Fruit fly (Drosophila melanogaster): ENCODE measurements around the gene Nha1.

Gene Nha1

dm6 chr2L:6874526-6875198 lies 4.5 kb upstream of the Nha1 start, which contains the start of gene Nlg2 (continued):
- TF ChIP-seq CG6813 (GFP tag; optimal IDR thresholded peaks at IDR 0.05) (peak; percentile 35), vfl (GFP tag; optimal IDR thresholded peaks at IDR 0.05) (no peak), CG12236 (GFP tag; optimal IDR thresholded peaks at IDR 0.05) (no peak), CG1024 (GFP tag; IDR thresholded peaks at IDR 0.05) (no peak), CG1233 (GFP tag; optimal IDR thresholded peaks at IDR 0.05) (peak; percentile 59), CG6683 (GFP tag; optimal IDR thresholded peaks at IDR 0.05) (peak; percentile 36), CG17359 (tag; optimal IDR thresholded peaks at IDR 0.05) (peak; percentile 54), CG10959 (GFP tag; IDR thresholded peaks at IDR 0.05) (no peak), CG5180 (GFP tag; optimal IDR thresholded peaks at IDR 0.05) (peak; percentile 57), Fer2 (tag; optimal IDR thresholded peaks at IDR 0.05) (peak; percentile 23), zf30C (GFP tag; optimal IDR thresholded peaks at IDR 0.05) (peak; percentile 34), Hr51 (GFP tag; optimal IDR thresholded peaks at IDR 0.05) (peak in 1 of 2 experiments; percentile 78), Dek (tag; optimal IDR thresholded peaks at IDR 0.05) (peak; percentile 48), CG18599 (GFP tag; optimal IDR thresholded peaks at IDR 0.05) (peak; percentile 80), CG12659 (GFP tag; optimal IDR thresholded peaks at IDR 0.05) (peak; percentile 73), nmo (GFP tag; optimal IDR thresholded peaks at IDR 0.05) (peak; percentile 73), Hr3 (GFP tag; optimal IDR thresholded peaks at IDR 0.05) (peak; percentile 47), run (tag; optimal IDR thresholded peaks at IDR 0.05) (peak; percentile 16), Sox102F (GFP tag; optimal IDR thresholded peaks at IDR 0.05) (peak; percentile 70), CG7839 (tag; optimal IDR thresholded peaks at IDR 0.05) (peak; percentile 78), CG4707 (GFP tag; optimal IDR thresholded peaks at IDR 0.05) (no peak), CG13424 (tag; optimal IDR thresholded peaks at IDR 0.05) (peak; percentile 76), row (GFP tag; IDR thresholded peaks at IDR 0.05) (peak; percentile 66), HLH54F (GFP tag; optimal IDR thresholded peaks at IDR 0.05) (no peak), sc (optimal IDR thresholded peaks at IDR 0.05) (no peak), sc (GFP tag; optimal IDR thresholded peaks at IDR 0.05) (peak; percentile 35), CG15269 (tag; optimal IDR thresholded peaks at IDR 0.05) (peak; percentile 73), CG18764 (GFP tag; optimal IDR thresholded peaks at IDR 0.05) (peak; percentile 32), dysf (GFP tag; IDR thresholded peaks at IDR 0.05) (peak; percentile 58; the same call in 2 of the 3 replicates), CG12299 (tag; optimal IDR thresholded peaks at IDR 0.05) (peak; percentile 13), CG11398 (GFP tag; optimal IDR thresholded peaks at IDR 0.05) (no peak), CG3726 (GFP tag; IDR thresholded peaks at IDR 0.05) (no peak), org-1 (GFP tag; optimal IDR thresholded peaks at IDR 0.05) (peak; percentile 48), nau (GFP tag; optimal IDR thresholded peaks at IDR 0.05) (peak; percentile 26), Hmr (GFP tag; optimal IDR thresholded peaks at IDR 0.05) (peak; percentile 81), inv (GFP tag; IDR thresholded peaks at IDR 0.05; ENCODE audit: partially characterized antibody) (no peak), Fer3 (tag; optimal IDR thresholded peaks at IDR 0.05) (peak; percentile 8), Deaf1 (tag; optimal IDR thresholded peaks at IDR 0.05) (peak; percentile 27), salm (tag; optimal IDR thresholded peaks at IDR 0.05) (peak; percentile 9), pzg (GFP tag; optimal IDR thresholded peaks at IDR 0.05) (no peak), CG10274 (GFP tag; optimal IDR thresholded peaks at IDR 0.05) (no peak), Abd-B (GFP tag; optimal IDR thresholded peaks at IDR 0.05) (peak; percentile 59), CG4328 (GFP tag; optimal IDR thresholded peaks at IDR 0.05) (peak; percentile 47), CG16815 (GFP tag; optimal IDR thresholded peaks at IDR 0.05) (peak; percentile 20), pan (optimal IDR thresholded peaks at IDR 0.05) (no peak), pan (GFP tag; optimal IDR thresholded peaks at IDR 0.05 in 1 of 2, IDR thresholded peaks at IDR 0.05 in 1 of 2) (peak in 1 of 2 experiments; percentile 20), CG6854 (GFP tag; optimal IDR thresholded peaks at IDR 0.05) (peak; percentile 78), CG16779 (GFP tag; IDR thresholded peaks at IDR 0.05) (peak; percentile 58; the same call in 1 of the 2 replicates)
